Worm (Caenorhabditis elegans): ENCODE measurements around the gene C55C3.7.

DNA sequence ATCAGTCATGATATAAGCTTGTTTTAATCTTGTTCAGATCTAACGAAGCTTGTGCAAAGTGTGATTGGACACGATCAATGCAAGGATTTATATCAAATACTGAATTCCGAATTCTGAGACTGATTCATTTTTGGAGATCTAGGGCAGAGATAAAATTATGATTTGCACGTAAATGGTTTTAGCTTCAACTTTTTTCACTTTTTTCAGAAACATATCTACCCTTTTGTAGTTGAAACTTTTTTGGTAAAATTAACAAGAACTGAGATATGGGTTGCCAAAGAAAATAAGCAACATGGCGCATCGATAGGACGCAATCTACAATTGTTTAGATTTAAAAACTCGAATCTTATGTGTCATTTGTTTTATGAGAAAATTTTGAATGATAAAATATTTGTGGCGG, 4.4 kb downstream of the C55C3.7 start, which contains the start of gene C55C3.4:
- no peak for TF ChIP-seq ZK546.5 (tag; optimal IDR thresholded peaks at IDR 0.05)
- no peak for TF ChIP-seq blmp-1 (tag; optimal IDR thresholded peaks at IDR 0.05; ENCODE audit: insufficient read depth)
- no peak for TF ChIP-seq crh-2 (tag; optimal IDR thresholded peaks at IDR 0.05)
- no peak for TF ChIP-seq R02D3.7 (tag; optimal IDR thresholded peaks at IDR 0.05)

Measured in whole organism, L2 larva.